Worm (Caenorhabditis elegans) whole organism, midembryonic: ENCODE data around the gene Y57E12AR.1.

Experiments
- T22C8.4 ChIP-seq: fragments of 200-800 bp; sonication (Bioruptor generic); IDR thresholded peaks from 2 replicates; pipeline ENCODE4 v1.3.6; 2022; ENCODE audit warnings: missing genetic modification characterization, missing compliant biosample characterization
- cog-1 ChIP-seq: sonication (generic microtip); optimal IDR thresholded peaks from 2 replicates; lab custom pipeline; 2016; ENCODE audit warnings: missing genetic modification characterization, missing compliant biosample characterization
- flt-1 ChIP-seq: fragments of 200-800 bp; sonication (Bioruptor generic); IDR thresholded peaks from 2 replicates; pipeline ENCODE4 v1.3.6; 2022; ENCODE audit warnings: missing genetic modification characterization, missing compliant biosample characterization
- klf-2 ChIP-seq: fragments of 200-800 bp; sonication (Bioruptor generic); conservative IDR thresholded peaks from 2 replicates; pipeline ENCODE4 v1.3.6; 2022; ENCODE audit warnings: missing genetic modification reagents, missing genetic modification characterization, missing compliant biosample characterization
- ref-1 ChIP-seq: fragments of 200-800 bp; sonication (Bioruptor generic); conservative IDR thresholded peaks from 2 replicates; pipeline ENCODE4 v1.3.6; 2022; ENCODE audit warnings: missing genetic modification reagents, missing genetic modification characterization, missing compliant biosample characterization
- tab-1 ChIP-seq: fragments of 200-800 bp; sonication (Bioruptor generic); IDR thresholded peaks from 2 replicates; pipeline ENCODE4 v1.3.6; 2022; ENCODE audit warnings: missing genetic modification characterization, missing compliant biosample characterization
- ztf-29 ChIP-seq: fragments of 200-800 bp; sonication (Bioruptor generic); IDR thresholded peaks from 2 replicates; pipeline ENCODE4 v1.3.6; 2022; ENCODE audit warnings: missing genetic modification reagents, missing genetic modification characterization, missing compliant biosample characterization

ce11 chrV:7096129-7096730 lies 31.1 kb upstream of the Y57E12AR.1 start:
- no peak for TF ChIP-seq ztf-29 (GFP tag; lab: Robert Waterston, UW)
- no peak for TF ChIP-seq klf-2 (GFP tag; lab: Robert Waterston, UW)
- no peak for TF ChIP-seq flt-1 (GFP tag; lab: Robert Waterston, UW)
- TF ChIP-seq T22C8.4: no peak
- no peak for TF ChIP-seq tab-1 (GFP tag; lab: Robert Waterston, UW)
- no peak for TF ChIP-seq ref-1
- no peak for TF ChIP-seq cog-1
